Fruit fly (Drosophila melanogaster): ENCODE data around the gene Cpsf5.

Gene Cpsf5

dm6 chr3L:9424528-9424911, 13.7 kb downstream of the Cpsf5 start:
- TF ChIP-seq CG7045 (GFP tag; optimal IDR thresholded peaks at IDR 0.05) (peak; percentile 36), cic (GFP tag; optimal IDR thresholded peaks at IDR 0.05) (no peak), cnc (optimal IDR thresholded peaks at IDR 0.05) (peak in 1 of 2 experiments; percentile 78), toe (GFP tag; optimal IDR thresholded peaks at IDR 0.05) (no peak), Crg-1 (GFP tag; optimal IDR thresholded peaks at IDR 0.05) (no peak), CG33017 (tag; optimal IDR thresholded peaks at IDR 0.05) (peak; percentile 65), CG1620 (GFP tag; optimal IDR thresholded peaks at IDR 0.05) (no peak), Mnt (GFP tag; optimal IDR thresholded peaks at IDR 0.05) (no peak), Hr96 (GFP tag; optimal IDR thresholded peaks at IDR 0.05) (no peak), bab1 (GFP tag; optimal IDR thresholded peaks at IDR 0.05) (no peak), pad (GFP tag; optimal IDR thresholded peaks at IDR 0.05) (no peak), tj (GFP tag; optimal IDR thresholded peaks at IDR 0.05) (no peak), Clk (GFP tag; optimal IDR thresholded peaks at IDR 0.05) (no peak), CG7101 (tag; optimal IDR thresholded peaks at IDR 0.05) (peak; percentile 10), CG12768 (GFP tag; optimal IDR thresholded peaks at IDR 0.05) (peak; percentile 18), ovo (GFP tag; optimal IDR thresholded peaks at IDR 0.05) (no peak), kay (GFP tag; ENCODE audit: borderline replicate concordance) (peak; percentile 97), CG14711 (tag; optimal IDR thresholded peaks at IDR 0.05) (peak; percentile 57), CG11617 (GFP tag; optimal IDR thresholded peaks at IDR 0.05) (peak; percentile 32), CG5204 (GFP tag; optimal IDR thresholded peaks at IDR 0.05) (no peak)

- TF ChIP-seq toe (GFP tag; optimal IDR thresholded peaks at IDR 0.05), result no peak
- TF ChIP-seq CG11617 (GFP tag; optimal IDR thresholded peaks at IDR 0.05), result no peak
- TF ChIP-seq bab1 (GFP tag; optimal IDR thresholded peaks at IDR 0.05), result no peak
- no peak for TF ChIP-seq CG5204 (GFP tag; optimal IDR thresholded peaks at IDR 0.05)
- TF ChIP-seq cic (GFP tag; optimal IDR thresholded peaks at IDR 0.05), result no peak
- no peak for TF ChIP-seq Clk (GFP tag; optimal IDR thresholded peaks at IDR 0.05)
- no peak for TF ChIP-seq Crg-1 (GFP tag; optimal IDR thresholded peaks at IDR 0.05)
- no peak for TF ChIP-seq cnc (optimal IDR thresholded peaks at IDR 0.05)
- TF ChIP-seq CG14711 (tag; optimal IDR thresholded peaks at IDR 0.05), result no peak
- no peak for TF ChIP-seq kay (GFP tag; ENCODE audit: borderline replicate concordance)
- no peak for TF ChIP-seq Hr96 (GFP tag; optimal IDR thresholded peaks at IDR 0.05)
- TF ChIP-seq CG7101 (tag; optimal IDR thresholded peaks at IDR 0.05), result no peak
- TF ChIP-seq CG33017 (tag; optimal IDR thresholded peaks at IDR 0.05), result no peak
- TF ChIP-seq CG1620 (GFP tag; optimal IDR thresholded peaks at IDR 0.05), result no peak
- no peak for TF ChIP-seq tj (GFP tag; optimal IDR thresholded peaks at IDR 0.05)
Measured at dm6 chr3L:9425838-9426237, 15.0 kb downstream of the Cpsf5 start.

DNA sequence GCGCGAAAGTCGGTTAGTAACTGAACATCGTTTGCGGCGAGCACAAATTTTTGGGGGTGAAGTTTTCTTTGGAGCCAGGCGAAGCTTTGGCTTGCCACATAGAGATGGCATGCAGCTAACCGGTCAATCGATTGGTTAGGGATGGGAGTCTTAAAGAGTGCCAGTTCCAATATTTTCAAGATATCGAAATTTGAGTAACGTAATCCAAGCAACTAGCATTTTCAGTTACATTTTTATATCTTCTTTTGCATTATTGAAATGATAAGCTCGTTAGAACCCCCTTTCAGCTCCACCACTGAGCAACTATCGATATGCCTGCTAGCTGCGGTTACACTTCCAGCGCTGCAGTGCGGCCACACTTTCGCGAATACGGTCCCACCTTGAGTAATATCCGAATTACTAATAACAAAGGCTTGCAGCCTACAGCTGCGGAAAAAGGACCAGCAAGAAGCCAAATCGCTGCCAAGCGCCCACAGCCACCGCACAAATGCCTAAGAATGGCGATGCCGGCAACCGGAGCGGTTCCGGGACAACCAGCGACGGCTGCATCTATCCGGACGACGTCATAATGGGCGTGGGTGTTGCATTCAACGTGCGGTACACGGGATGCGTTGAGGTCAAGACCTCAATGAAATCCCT, 15.9 kb downstream of the Cpsf5 start, which contains the start of the genes Atat and Shc:
Atat (minus strand) TSS at position 103 of the 639 bp plus-strand sequence.
Shc (plus strand) TSS at position 355 of the 639 bp plus-strand sequence.
- peak; percentile 89 for TF ChIP-seq cic (GFP tag; optimal IDR thresholded peaks at IDR 0.05)
- peak; percentile 99 for TF ChIP-seq Crg-1 (GFP tag; optimal IDR thresholded peaks at IDR 0.05)
- TF ChIP-seq CG5204 (GFP tag; optimal IDR thresholded peaks at IDR 0.05), result no peak
- peak; percentile 99 for TF ChIP-seq bab1 (GFP tag; optimal IDR thresholded peaks at IDR 0.05)
- TF ChIP-seq CG11617 (GFP tag; optimal IDR thresholded peaks at IDR 0.05), result peak; percentile 97
- peak; percentile 96 for TF ChIP-seq ovo (GFP tag; optimal IDR thresholded peaks at IDR 0.05)
- TF ChIP-seq cnc (optimal IDR thresholded peaks at IDR 0.05), result no peak
- TF ChIP-seq Hr96 (GFP tag; optimal IDR thresholded peaks at IDR 0.05), result peak; percentile 100
- peak; percentile 94 for TF ChIP-seq Mnt (GFP tag; optimal IDR thresholded peaks at IDR 0.05)
- peak; percentile 95 for TF ChIP-seq CG14711 (tag; optimal IDR thresholded peaks at IDR 0.05)
- peak; percentile 98 for TF ChIP-seq CG7045 (GFP tag; optimal IDR thresholded peaks at IDR 0.05)
- TF ChIP-seq tj (GFP tag; optimal IDR thresholded peaks at IDR 0.05), result peak; percentile 89
- TF ChIP-seq kay (GFP tag; ENCODE audit: borderline replicate concordance), result peak; percentile 97
- peak; percentile 100 for TF ChIP-seq CG1620 (GFP tag; optimal IDR thresholded peaks at IDR 0.05)
- TF ChIP-seq CG7101 (tag; optimal IDR thresholded peaks at IDR 0.05), result peak; percentile 99
- TF ChIP-seq CG12768 (GFP tag; optimal IDR thresholded peaks at IDR 0.05), result peak; percentile 99
- peak; percentile 100 for TF ChIP-seq toe (GFP tag; optimal IDR thresholded peaks at IDR 0.05)
- TF ChIP-seq pad (GFP tag; optimal IDR thresholded peaks at IDR 0.05), result peak; percentile 95
- TF ChIP-seq CG33017 (tag; optimal IDR thresholded peaks at IDR 0.05), result peak; percentile 97
- peak; percentile 99 for TF ChIP-seq Clk (GFP tag; optimal IDR thresholded peaks at IDR 0.05)

dm6 chr3L:9429665-9430607, 19.1 kb downstream of the Cpsf5 start, which contains the start of the genes RpS17 and MTF-1:
TSS of gene RpS17 (minus strand) at chr3L:9429821.
TSS of gene MTF-1 (plus strand) at chr3L:9430312.
- TF ChIP-seq CG14711 (tag; optimal IDR thresholded peaks at IDR 0.05) (peak; percentile 50), Clk (GFP tag; optimal IDR thresholded peaks at IDR 0.05) (peak; percentile 1), pad (GFP tag; optimal IDR thresholded peaks at IDR 0.05) (peak; percentile 24), toe (GFP tag; optimal IDR thresholded peaks at IDR 0.05) (no peak), CG11617 (GFP tag; optimal IDR thresholded peaks at IDR 0.05) (peak; percentile 73), Hr96 (GFP tag; optimal IDR thresholded peaks at IDR 0.05) (peak; percentile 40), Crg-1 (GFP tag; optimal IDR thresholded peaks at IDR 0.05) (peak; percentile 33), cnc (optimal IDR thresholded peaks at IDR 0.05) (no peak), CG12768 (GFP tag; optimal IDR thresholded peaks at IDR 0.05) (peak; percentile 47), bab1 (GFP tag; optimal IDR thresholded peaks at IDR 0.05) (peak; percentile 70), CG33017 (tag; optimal IDR thresholded peaks at IDR 0.05) (peak; percentile 51), cic (GFP tag; optimal IDR thresholded peaks at IDR 0.05) (peak; percentile 48), CG7101 (tag; optimal IDR thresholded peaks at IDR 0.05) (peak; percentile 66), CG5204 (GFP tag; optimal IDR thresholded peaks at IDR 0.05) (no peak), CG7045 (GFP tag; optimal IDR thresholded peaks at IDR 0.05) (peak; percentile 15), ovo (GFP tag; optimal IDR thresholded peaks at IDR 0.05) (peak; percentile 19), Mnt (GFP tag; optimal IDR thresholded peaks at IDR 0.05) (peak; percentile 87), kay (GFP tag; ENCODE audit: borderline replicate concordance) (no peak), tj (GFP tag; optimal IDR thresholded peaks at IDR 0.05) (peak; percentile 27), CG1620 (GFP tag; optimal IDR thresholded peaks at IDR 0.05) (peak; percentile 61)

Measured in whole organism, adult.